Fruit fly (Drosophila melanogaster): ENCODE measurements around the gene AnxB11.

dm6 chrX:16424296-16424695 is 2.2 kb upstream of the AnxB11 start:
- TF ChIP-seq cic (GFP tag; optimal IDR thresholded peaks at IDR 0.05) (no peak), CG14711 (tag; optimal IDR thresholded peaks at IDR 0.05) (no peak), Clk (GFP tag; optimal IDR thresholded peaks at IDR 0.05) (no peak), CG7045 (GFP tag; optimal IDR thresholded peaks at IDR 0.05) (no peak)
